Worm (Caenorhabditis elegans) whole organism, L3 larva: Measurements from ENCODE around the gene aex-2.

Experiments
- ZK546.5 ChIP-seq: sonication (generic microtip); optimal IDR thresholded peaks from 2 replicates; lab custom pipeline; 2017; ENCODE audit warnings: missing biosample characterization, missing genetic modification characterization
- ceh-16 ChIP-seq: sonication (generic microtip); optimal IDR thresholded peaks from 2 replicates; lab custom pipeline; 2017; ENCODE audit warnings: missing biosample characterization, missing genetic modification characterization
- ceh-82 ChIP-seq: fragments of 150-350 bp; optimal IDR thresholded peaks from 2 replicates; lab custom pipeline; 2014; ENCODE audit warnings: missing biosample characterization, missing genetic modification characterization
- fkh-10 ChIP-seq: sonication (generic microtip); optimal IDR thresholded peaks from 2 replicates; lab custom pipeline; 2017; ENCODE audit warnings: missing biosample characterization, missing genetic modification reagents, missing genetic modification characterization
- lin-15B ChIP-seq: fragments of 150-350 bp; optimal IDR thresholded peaks from 2 replicates; lab custom pipeline; 2014; ENCODE audit warnings: missing biosample characterization, missing genetic modification characterization
- lin-39 ChIP-seq: fragments of 150-350 bp; optimal IDR thresholded peaks from 2 replicates; lab custom pipeline; 2018; ENCODE audit warnings: missing biosample characterization, missing genetic modification reagents, missing genetic modification characterization
- nhr-23 ChIP-seq: fragments of 150-350 bp; optimal IDR thresholded peaks from 2 replicates; lab custom pipeline; 2014; ENCODE audit warnings: missing biosample characterization, missing genetic modification reagents, missing genetic modification characterization
- nhr-237 ChIP-seq: fragments of 150-350 bp; optimal IDR thresholded peaks from 2 replicates; lab custom pipeline; 2014; ENCODE audit warnings: missing biosample characterization, missing genetic modification characterization
- nhr-76 ChIP-seq: fragments of 150-350 bp; sonication (generic microtip); optimal IDR thresholded peaks from 5 replicates; lab custom pipeline; 2014; ENCODE audit warnings: missing biosample characterization, missing genetic modification characterization
- pqm-1 ChIP-seq: fragments of 150-350 bp; optimal IDR thresholded peaks from 2 replicates; lab custom pipeline; 2017; ENCODE audit warnings: missing biosample characterization, missing genetic modification characterization, inconsistent platforms
- tbx-2 ChIP-seq: sonication (generic microtip); optimal IDR thresholded peaks from 2 replicates; lab custom pipeline; 2016; ENCODE audit warnings: mild to moderate bottlenecking, missing genetic modification characterization, missing compliant biosample characterization
- unc-39 ChIP-seq: sonication (generic microtip); optimal IDR thresholded peaks from 4 replicates; lab custom pipeline; 2017; ENCODE audit warnings: missing biosample characterization, missing genetic modification characterization

DNA sequence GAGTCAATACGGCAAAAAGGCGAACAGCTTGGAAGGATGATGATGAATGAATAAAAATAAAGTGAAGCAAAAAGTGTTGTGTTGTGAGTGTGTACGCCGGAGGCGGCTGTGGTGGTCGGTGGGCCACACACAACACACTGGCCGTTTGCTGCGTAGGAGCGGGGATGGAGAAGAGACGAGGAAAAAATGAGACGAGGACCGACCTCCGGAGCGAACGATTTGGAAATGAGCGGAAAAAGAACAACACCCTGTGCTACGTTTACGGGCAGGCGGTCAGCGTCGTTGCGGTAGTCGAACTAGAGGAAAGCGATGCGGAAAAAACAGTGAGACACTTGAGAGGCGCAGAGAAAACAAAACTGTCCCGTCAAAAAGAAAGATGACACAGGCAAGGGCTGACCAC is 15.8 kb downstream of the aex-2 start:
- TF ChIP-seq lin-15B (tag; lab: Kevin White, UChicago) (no peak), ceh-82 (no peak), nhr-237 (tag; lab: Kevin White, UChicago) (no peak), unc-39 (tag; lab: Kevin White, UChicago) (no peak), lin-39 (tag; lab: Kevin White, UChicago) (peak; percentile 26), fkh-10 (GFP tag; lab: Kevin White, UChicago) (no peak), pqm-1 (tag; lab: Kevin White, UChicago) (no peak), nhr-23 (peak; percentile 39), tbx-2 (tag; lab: Kevin White, UChicago) (no peak), nhr-76 (tag; lab: Kevin White, UChicago) (no peak), ceh-16 (no peak), ZK546.5 (tag; lab: Kevin White, UChicago) (no peak)
